Fruit fly (Drosophila melanogaster): ENCODE data around the gene RhoGAP100F.

DNA sequence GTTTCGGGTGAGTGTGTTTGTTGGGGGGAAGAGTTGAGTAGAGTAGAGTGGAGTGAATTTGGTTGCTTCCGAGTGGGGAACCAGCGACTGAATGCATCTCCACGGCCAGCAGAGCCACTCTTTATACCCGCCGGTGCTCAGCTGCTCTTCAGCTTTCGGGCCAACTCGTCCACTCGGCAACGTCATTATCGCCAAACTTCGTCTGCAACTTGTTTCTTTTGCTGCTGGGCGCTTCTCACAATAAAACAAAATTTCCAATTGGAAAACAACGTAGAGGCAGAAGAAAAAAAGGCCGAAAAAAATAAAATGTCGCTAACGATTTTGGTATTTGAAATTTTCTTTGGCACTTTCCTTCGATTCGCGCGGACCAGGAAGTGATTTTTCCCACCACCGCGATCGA, 47.7 kb upstream of the RhoGAP100F start, which contains the start of gene CG2150:
- TF ChIP-seq CG8478 (optimal IDR thresholded peaks at IDR 0.05): no peak
- no peak for TF ChIP-seq CTCF (optimal IDR thresholded peaks at IDR 0.05)

All from S2 (cell line).